Fruit fly (Drosophila melanogaster): ENCODE data around the gene CG8300.

- TF ChIP-seq ttk (optimal IDR thresholded peaks at IDR 0.05) (no peak), psq (optimal IDR thresholded peaks at IDR 0.05) (no peak), Sin3A (optimal IDR thresholded peaks at IDR 0.05) (no peak), Myc (optimal IDR thresholded peaks at IDR 0.05) (no peak), insv (optimal IDR thresholded peaks at IDR 0.05) (no peak), h (optimal IDR thresholded peaks at IDR 0.05) (no peak)
These were observed 8.1 kb upstream of the CG8300 start for dm6 chrX:7096495-7096995.

Measured in Kc167 (cell line).